Fruit fly (Drosophila melanogaster): Measurements from ENCODE around the gene Lk6.

Lk6 gene

dm6 chr3R:11778879-11779278 lies 14.6 kb upstream of the Lk6 start:
- TF ChIP-seq HLH3B (GFP tag; IDR thresholded peaks at IDR 0.05): peak; percentile 53
- no peak for TF ChIP-seq Gsc (GFP tag; IDR thresholded peaks at IDR 0.05)
- TF ChIP-seq Dref (GFP tag; IDR thresholded peaks at IDR 0.05): no peak
- TF ChIP-seq grau (tag; optimal IDR thresholded peaks at IDR 0.05): no peak
- no peak for TF ChIP-seq danr (GFP tag; IDR thresholded peaks at IDR 0.05)
- TF ChIP-seq CG3838 (GFP tag; optimal IDR thresholded peaks at IDR 0.05): no peak
- TF ChIP-seq gcm2 (GFP tag; optimal IDR thresholded peaks at IDR 0.05): no peak
- no peak for TF ChIP-seq HLH54F (GFP tag; optimal IDR thresholded peaks at IDR 0.05)
- TF ChIP-seq insv (GFP tag; optimal IDR thresholded peaks at IDR 0.05): no peak
- no peak for TF ChIP-seq lov (optimal IDR thresholded peaks at IDR 0.05)
- 0 out of 3 replicates have a peak, but pooled peaks have one; percentile 31 for TF ChIP-seq lov (GFP tag; IDR thresholded peaks at IDR 0.05)
- no peak for TF ChIP-seq Hmr (GFP tag; optimal IDR thresholded peaks at IDR 0.05)
- no peak for TF ChIP-seq BtbVII (GFP tag; optimal IDR thresholded peaks at IDR 0.05)
- TF ChIP-seq tin (GFP tag; optimal IDR thresholded peaks at IDR 0.05): no peak
- TF ChIP-seq CG13287 (GFP tag; IDR thresholded peaks at IDR 0.05; ENCODE audit: partially characterized antibody): no peak
- TF ChIP-seq Doc2 (GFP tag; IDR thresholded peaks at IDR 0.05): no peak
- no peak for TF ChIP-seq CG4707 (GFP tag; optimal IDR thresholded peaks at IDR 0.05)
- no peak for TF ChIP-seq Pdp1 (GFP tag; optimal IDR thresholded peaks at IDR 0.05)
- no peak for TF ChIP-seq dan (GFP tag; IDR thresholded peaks at IDR 0.05)
- TF ChIP-seq Mad (GFP tag; optimal IDR thresholded peaks at IDR 0.05): no peak
- TF ChIP-seq so (GFP tag; IDR thresholded peaks at IDR 0.05): no peak
- TF ChIP-seq Hsf (GFP tag; optimal IDR thresholded peaks at IDR 0.05): no peak
- TF ChIP-seq yki (optimal IDR thresholded peaks at IDR 0.05): no peak
- TF ChIP-seq Ets65A (GFP tag): peak; percentile 69
- TF ChIP-seq scrt (GFP tag; optimal IDR thresholded peaks at IDR 0.05): no peak
- no peak for TF ChIP-seq CG14014 (GFP tag; IDR thresholded peaks at IDR 0.05)
- no peak for TF ChIP-seq croc (GFP tag; conservative IDR thresholded peaks at IDR 0.05)
- no peak for TF ChIP-seq cato (GFP tag; optimal IDR thresholded peaks at IDR 0.05; ENCODE audit: borderline replicate concordance)
- no peak for TF ChIP-seq en (GFP tag; optimal IDR thresholded peaks at IDR 0.05)
- no peak for TF ChIP-seq CG18476 (GFP tag; optimal IDR thresholded peaks at IDR 0.05)
- no peak for TF ChIP-seq CkIIα-i1 (GFP tag; IDR thresholded peaks at IDR 0.05)
- TF ChIP-seq maf-S (GFP tag; optimal IDR thresholded peaks at IDR 0.05): no peak
- TF ChIP-seq disco-r (GFP tag; optimal IDR thresholded peaks at IDR 0.05): no peak
- no peak for TF ChIP-seq Atf3 (GFP tag; optimal IDR thresholded peaks at IDR 0.05)
- TF ChIP-seq Myb (GFP tag; optimal IDR thresholded peaks at IDR 0.05): no peak
- no peak for TF ChIP-seq CG3407 (GFP tag; optimal IDR thresholded peaks at IDR 0.05)
- TF ChIP-seq CG11247 (GFP tag; IDR thresholded peaks at IDR 0.05): no peak
- peak; percentile 85; the same call in 2 of the 4 replicates for TF ChIP-seq chinmo (GFP tag; IDR thresholded peaks at IDR 0.05; ENCODE audit: partially characterized antibody)
- TF ChIP-seq slbo (GFP tag; IDR thresholded peaks at IDR 0.05): peak; percentile 28; the same call in 1 of the 2 replicates
- no peak for TF ChIP-seq lilli (GFP tag; optimal IDR thresholded peaks at IDR 0.05)
- TF ChIP-seq CG32767 (GFP tag; IDR thresholded peaks at IDR 0.05): no peak
- 0 out of 3 replicates have a peak, but pooled peaks have one; percentile 9 for TF ChIP-seq CG6175 (GFP tag; IDR thresholded peaks at IDR 0.05)
- no peak for TF ChIP-seq trh (GFP tag; optimal IDR thresholded peaks at IDR 0.05)
- TF ChIP-seq Ssrp (tag; optimal IDR thresholded peaks at IDR 0.05): no peak
- TF ChIP-seq pan (optimal IDR thresholded peaks at IDR 0.05): no peak
- no peak for TF ChIP-seq pan (GFP tag; optimal IDR thresholded peaks at IDR 0.05 in 1 of 2, IDR thresholded peaks at IDR 0.05 in 1 of 2)
- TF ChIP-seq Oaz (GFP tag; IDR thresholded peaks at IDR 0.05): no peak
- TF ChIP-seq CG8765 (GFP tag; IDR thresholded peaks at IDR 0.05): peak; percentile 49; the same call in 1 of the 2 replicates
- no peak for TF ChIP-seq exex (tag; optimal IDR thresholded peaks at IDR 0.05)
- TF ChIP-seq tio (GFP tag; optimal IDR thresholded peaks at IDR 0.05): no peak
- TF ChIP-seq mld (GFP tag; IDR thresholded peaks at IDR 0.05; ENCODE audit: partially characterized antibody): no peak
- no peak for TF ChIP-seq onecut (GFP tag; IDR thresholded peaks at IDR 0.05)
- peak; percentile 96 for TF ChIP-seq CG10274 (GFP tag; optimal IDR thresholded peaks at IDR 0.05)
- no peak for TF ChIP-seq CG1792 (GFP tag; optimal IDR thresholded peaks at IDR 0.05)
